Worm (Caenorhabditis elegans) whole organism, mixed stage, embryonic: ENCODE data around the gene C06E4.2.

ENCODE experiments used
- M03D4.4 ChIP-seq: sonication (generic microtip); optimal IDR thresholded peaks from 2 replicates; lab custom pipeline; 2017; ENCODE audit warnings: mild to moderate bottlenecking, missing genetic modification characterization, missing compliant biosample characterization
- blmp-1 ChIP-seq: fragments of 150-350 bp; optimal IDR thresholded peaks from 2 replicates; lab custom pipeline; 2014; ENCODE audit warnings: missing biosample characterization, missing genetic modification characterization
- ceh-39 ChIP-seq: fragments of 150-350 bp; optimal IDR thresholded peaks from 2 replicates; lab custom pipeline; 2014; ENCODE audit warnings: missing biosample characterization, missing genetic modification characterization
- ceh-43 ChIP-seq: fragments of 200-800 bp; sonication (Bioruptor generic); optimal IDR thresholded peaks from 2 replicates; lab custom pipeline; 2018; ENCODE audit warnings: mild to moderate bottlenecking, missing genetic modification characterization, moderate library complexity, missing compliant biosample characterization
- ceh-83 ChIP-seq: fragments of 200-800 bp; sonication (Bioruptor generic); optimal IDR thresholded peaks from 2 replicates; lab custom pipeline; 2018; ENCODE audit warnings: mild to moderate bottlenecking, missing genetic modification characterization, missing compliant biosample characterization
- ces-1 ChIP-seq: fragments of 150-350 bp; optimal IDR thresholded peaks from 2 replicates; lab custom pipeline; 2014; ENCODE audit warnings: missing biosample characterization, missing genetic modification reagents, missing genetic modification characterization
- cnd-1 ChIP-seq: fragments of 200-800 bp; sonication (Bioruptor generic); optimal IDR thresholded peaks from 2 replicates; lab custom pipeline; 2018; ENCODE audit warnings: mild to moderate bottlenecking, missing genetic modification characterization, missing compliant biosample characterization
- drap-1 ChIP-seq: fragments of 200-800 bp; sonication (Bioruptor generic); optimal IDR thresholded peaks from 3 replicates; lab custom pipeline; 2018; ENCODE audit warnings: mild to moderate bottlenecking, missing genetic modification characterization, missing compliant biosample characterization
- elt-1 ChIP-seq: sonication (generic microtip); optimal IDR thresholded peaks from 2 replicates; lab custom pipeline; 2017; ENCODE audit warnings: missing genetic modification characterization, mild to moderate bottlenecking, missing compliant biosample characterization, antibody characterized with exemption, moderate library complexity, borderline replicate concordance; ENCODE audit not compliant: insufficient read depth
- elt-3 ChIP-seq: fragments of 150-350 bp; optimal IDR thresholded peaks from 2 replicates; lab custom pipeline; 2014; ENCODE audit warnings: missing biosample characterization, missing genetic modification characterization
- ham-2 ChIP-seq: fragments of 200-800 bp; sonication (Bioruptor generic); optimal IDR thresholded peaks from 2 replicates; lab custom pipeline; 2018; ENCODE audit warnings: mild to moderate bottlenecking, missing genetic modification characterization, missing compliant biosample characterization
- hlh-1 ChIP-seq: fragments of 150-350 bp; optimal IDR thresholded peaks from 2 replicates; lab custom pipeline; 2014; ENCODE audit warnings: missing biosample characterization, missing genetic modification reagents, missing genetic modification characterization
- lin-13 ChIP-seq: fragments of 150-350 bp; optimal IDR thresholded peaks from 2 replicates; lab custom pipeline; 2014; ENCODE audit warnings: missing biosample characterization, missing genetic modification characterization
- lin-32 ChIP-seq: fragments of 200-800 bp; sonication (Bioruptor generic); optimal IDR thresholded peaks from 2 replicates; lab custom pipeline; 2018; ENCODE audit warnings: mild to moderate bottlenecking, missing genetic modification characterization, missing compliant biosample characterization
- lsy-2 ChIP-seq: fragments of 150-350 bp; optimal IDR thresholded peaks from 2 replicates; lab custom pipeline; 2014; ENCODE audit warnings: missing biosample characterization, missing genetic modification characterization
- mab-5 ChIP-seq: fragments of 150-350 bp; optimal IDR thresholded peaks from 2 replicates; lab custom pipeline; 2014; ENCODE audit warnings: missing biosample characterization, missing genetic modification characterization
- mep-1 ChIP-seq: fragments of 150-350 bp; optimal IDR thresholded peaks from 2 replicates; lab custom pipeline; 2017; ENCODE audit warnings: missing biosample characterization, missing genetic modification reagents, missing genetic modification characterization, inconsistent platforms
- mls-2 ChIP-seq: sonication (generic microtip); optimal IDR thresholded peaks from 2 replicates; lab custom pipeline; 2016; ENCODE audit warnings: mild to moderate bottlenecking, missing genetic modification characterization, moderate library complexity, missing compliant biosample characterization
- nhr-12 ChIP-seq: fragments of 150-350 bp; optimal IDR thresholded peaks from 2 replicates; lab custom pipeline; 2014; ENCODE audit warnings: missing biosample characterization, missing genetic modification characterization
- nhr-2 ChIP-seq: fragments of 150-350 bp; optimal IDR thresholded peaks from 2 replicates; lab custom pipeline; 2014; ENCODE audit warnings: missing biosample characterization, missing genetic modification characterization
- nhr-76 ChIP-seq: sonication (generic microtip); optimal IDR thresholded peaks from 2 replicates; lab custom pipeline; 2017; ENCODE audit warnings: missing biosample characterization, missing genetic modification characterization
- pha-4 ChIP-seq: fragments of 150-350 bp; optimal IDR thresholded peaks from 2 replicates; lab custom pipeline; 2018; ENCODE audit warnings: missing biosample characterization, missing genetic modification reagents, missing genetic modification characterization
- sem-2 ChIP-seq: fragments of 200-800 bp; sonication (Bioruptor generic); optimal IDR thresholded peaks from 2 replicates; lab custom pipeline; 2018; ENCODE audit warnings: mild to moderate bottlenecking, missing genetic modification characterization, missing compliant biosample characterization
- snpc-4 ChIP-seq: fragments of 150-350 bp; optimal IDR thresholded peaks from 2 replicates; lab custom pipeline; 2014; ENCODE audit warnings: missing biosample characterization, missing genetic modification characterization
- sptf-1 ChIP-seq: sonication (generic microtip); optimal IDR thresholded peaks from 2 replicates; lab custom pipeline; 2017; ENCODE audit warnings: mild to moderate bottlenecking, missing genetic modification characterization, moderate library complexity, missing compliant biosample characterization
- tbx-8 ChIP-seq: fragments of 200-800 bp; sonication (Bioruptor generic); optimal IDR thresholded peaks from 2 replicates; lab custom pipeline; 2018; ENCODE audit warnings: mild to moderate bottlenecking, missing genetic modification characterization, moderate library complexity, missing compliant biosample characterization
- unc-120 ChIP-seq: sonication (generic microtip); optimal IDR thresholded peaks from 2 replicates; lab custom pipeline; 2017; ENCODE audit warnings: missing genetic modification characterization, missing compliant biosample characterization; ENCODE audit not compliant: poor library complexity, severe bottlenecking
- unc-39 ChIP-seq: fragments of 150-350 bp; optimal IDR thresholded peaks from 2 replicates; lab custom pipeline; 2014; ENCODE audit warnings: missing biosample characterization, missing genetic modification characterization
- unc-62 ChIP-seq: fragments of 150-350 bp; optimal IDR thresholded peaks from 2 replicates; lab custom pipeline; 2014; ENCODE audit warnings: missing biosample characterization, missing genetic modification reagents, missing genetic modification characterization
- zip-8 ChIP-seq: fragments of 150-350 bp; optimal IDR thresholded peaks from 2 replicates; lab custom pipeline; 2014; ENCODE audit warnings: missing biosample characterization, missing genetic modification characterization
- ztf-11 ChIP-seq: fragments of 150-350 bp; optimal IDR thresholded peaks from 2 replicates; lab custom pipeline; 2014; ENCODE audit warnings: missing biosample characterization, missing genetic modification characterization

C06E4.2 gene

ce11 chrIV:7291066-7291465 is 14.3 kb downstream of the C06E4.2 start:
- TF ChIP-seq unc-39 (tag; lab: Kevin White, UChicago) (no peak), ceh-39 (tag; lab: Kevin White, UChicago) (no peak), pha-4 (tag; lab: Kevin White, UChicago) (no peak), elt-1 (tag; lab: Kevin White, UChicago) (no peak), nhr-76 (tag; lab: Kevin White, UChicago) (no peak), lin-13 (tag; lab: Kevin White, UChicago) (no peak), mab-5 (tag; lab: Kevin White, UChicago) (no peak), tbx-8 (GFP tag; lab: Kevin White, UChicago) (no peak), zip-8 (tag; lab: Kevin White, UChicago) (no peak), nhr-12 (no peak), sem-2 (no peak), ces-1 (no peak), mls-2 (tag; lab: Kevin White, UChicago) (no peak), mep-1 (tag; lab: Kevin White, UChicago) (no peak), M03D4.4 (tag; lab: Kevin White, UChicago) (no peak), ham-2 (no peak), ceh-83 (GFP tag; lab: Kevin White, UChicago) (no peak)

ce11 chrIV:7291957-7292356 is 15.2 kb downstream of the C06E4.2 start, which contains the start of gene F42C5.4:
TSS of gene F42C5.4 (minus strand) at chrIV:7292127.
- no peak for TF ChIP-seq ceh-43 (GFP tag; lab: Kevin White, UChicago)
- TF ChIP-seq ces-1, result no peak
- TF ChIP-seq sem-2, result no peak
- TF ChIP-seq snpc-4 (tag; lab: Kevin White, UChicago), result no peak
- no peak for TF ChIP-seq unc-62
- TF ChIP-seq unc-39 (tag; lab: Kevin White, UChicago), result no peak
- TF ChIP-seq pha-4 (tag; lab: Kevin White, UChicago), result no peak
- no peak for TF ChIP-seq ceh-39 (tag; lab: Kevin White, UChicago)
- no peak for TF ChIP-seq lin-32
- TF ChIP-seq mab-5 (tag; lab: Kevin White, UChicago), result no peak
- TF ChIP-seq mls-2 (tag; lab: Kevin White, UChicago), result no peak
- no peak for TF ChIP-seq ham-2
- TF ChIP-seq nhr-2, result no peak
- no peak for TF ChIP-seq blmp-1
- TF ChIP-seq, all 35 proteins: peak for 0

- no peak for TF ChIP-seq mab-5 (tag; lab: Kevin White, UChicago)
- no peak for TF ChIP-seq nhr-76 (tag; lab: Kevin White, UChicago)
- TF ChIP-seq zip-8 (tag; lab: Kevin White, UChicago), result no peak
- TF ChIP-seq ces-1, result no peak
- TF ChIP-seq nhr-12, result no peak
- no peak for TF ChIP-seq ham-2
- TF ChIP-seq sptf-1 (tag; lab: Kevin White, UChicago), result no peak
- TF ChIP-seq lsy-2 (tag; lab: Kevin White, UChicago), result no peak
- no peak for TF ChIP-seq hlh-1 (tag; lab: Kevin White, UChicago)
- TF ChIP-seq lin-32, result no peak
- TF ChIP-seq pha-4 (tag; lab: Kevin White, UChicago), result no peak
- no peak for TF ChIP-seq mep-1 (tag; lab: Kevin White, UChicago)
- no peak for TF ChIP-seq nhr-2
- TF ChIP-seq ztf-11 (tag; lab: Kevin White, UChicago), result no peak
- TF ChIP-seq ceh-83 (GFP tag; lab: Kevin White, UChicago), result no peak
- TF ChIP-seq ceh-39 (tag; lab: Kevin White, UChicago), result no peak
- no peak for TF ChIP-seq cnd-1 (tag; lab: Kevin White, UChicago)
- TF ChIP-seq snpc-4 (tag; lab: Kevin White, UChicago), result no peak
- TF ChIP-seq, all 35 proteins: peak for 0
These were observed 17.4 kb downstream of the C06E4.2 start, which contains the start of gene F42C5.5 for ce11 chrIV:7294121-7294520. TSS of gene F42C5.5 (minus strand) at chrIV:7294221.

- TF ChIP-seq ceh-43 (GFP tag; lab: Kevin White, UChicago) (no peak), cnd-1 (tag; lab: Kevin White, UChicago) (no peak), blmp-1 (no peak), hlh-1 (tag; lab: Kevin White, UChicago) (no peak), ham-2 (no peak), nhr-76 (tag; lab: Kevin White, UChicago) (no peak), unc-120 (tag; lab: Kevin White, UChicago) (no peak), mep-1 (tag; lab: Kevin White, UChicago) (no peak), sptf-1 (tag; lab: Kevin White, UChicago) (no peak), drap-1 (GFP tag; lab: Kevin White, UChicago) (no peak), elt-3 (tag; lab: Kevin White, UChicago) (no peak), sem-2 (no peak), pha-4 (tag; lab: Kevin White, UChicago) (no peak), tbx-8 (GFP tag; lab: Kevin White, UChicago) (no peak), ceh-39 (tag; lab: Kevin White, UChicago) (no peak), mab-5 (tag; lab: Kevin White, UChicago) (no peak), ceh-83 (GFP tag; lab: Kevin White, UChicago) (no peak), mls-2 (tag; lab: Kevin White, UChicago) (no peak), lin-32 (no peak)
These were observed 24.7 kb downstream of the C06E4.2 start for ce11 chrIV:7301481-7301880.
